Worm (Caenorhabditis elegans): ENCODE data around the gene F41G4.8.
A peak's percentile ranks its signal among the peaks of the same experiment; 100 is the strongest.

DNA sequence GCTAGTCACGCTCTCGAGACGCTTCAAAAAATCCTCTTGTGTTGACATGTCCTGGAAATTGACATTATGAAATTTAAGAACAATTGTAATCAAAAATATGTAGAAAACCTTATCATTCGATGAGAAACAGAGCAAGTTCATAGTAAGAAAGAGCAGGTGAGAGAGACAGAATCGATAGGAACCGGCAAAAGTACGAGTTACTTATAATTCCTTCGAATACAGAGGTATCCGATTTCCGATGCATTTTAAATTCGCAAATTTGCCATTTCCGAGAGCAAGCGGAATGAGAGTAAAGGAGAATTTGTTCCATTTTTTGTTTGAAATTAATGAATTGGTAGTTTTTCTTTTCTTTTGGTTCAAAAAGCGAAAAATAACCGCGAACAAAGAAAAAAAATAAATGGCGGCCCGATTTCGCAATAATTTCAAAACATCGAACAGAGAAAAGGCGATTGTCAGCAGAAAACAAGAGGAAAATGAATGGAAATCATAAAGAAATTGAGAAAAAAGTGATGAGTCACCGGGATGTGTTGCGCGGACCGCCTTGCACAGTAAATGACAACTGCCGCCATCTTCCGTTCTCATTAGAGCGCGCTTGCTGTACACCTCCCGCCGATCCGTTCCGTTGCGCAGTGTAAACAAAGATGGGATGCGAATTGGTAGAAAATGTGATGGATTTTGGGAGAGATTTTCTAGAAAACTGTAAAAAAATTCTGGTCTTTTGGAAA lies 31.1 kb downstream of the F41G4.8 start, which contains the start of gene cas-1:
- no peak for TF ChIP-seq ama-1 (optimal IDR thresholded peaks at IDR 0.05)
- no peak for TF ChIP-seq ztf-4 (tag; optimal IDR thresholded peaks at IDR 0.05)
- TF ChIP-seq nhr-28 (tag; optimal IDR thresholded peaks at IDR 0.05) = no peak
- peak; percentile 25 to 53 for TF ChIP-seq lin-35 (GFP tag; optimal IDR thresholded peaks at IDR 0.05)
- peak; percentile 13 for TF ChIP-seq jun-1 (tag; optimal IDR thresholded peaks at IDR 0.05)
- TF ChIP-seq tbx-2 (tag; optimal IDR thresholded peaks at IDR 0.05) = no peak
- TF ChIP-seq alr-1 (tag; optimal IDR thresholded peaks at IDR 0.05; ENCODE audit: borderline replicate concordance) = no peak
- TF ChIP-seq lin-14 (GFP tag; optimal IDR thresholded peaks at IDR 0.05) = peak; percentile 88
